Fruit fly (Drosophila melanogaster) whole organism, pupa: ENCODE results near the gene VGlut.

Experiments used
- CG13204 ChIP-seq: fragments of 200-800 bp; sonication (Bioruptor generic); optimal IDR thresholded peaks from 2 replicates; lab custom pipeline; 2018; ENCODE audit warnings: missing biosample characterization, mild to moderate bottlenecking, missing genetic modification characterization, moderate library complexity
- CG15710 ChIP-seq: fragments of 200-800 bp; sonication (Bioruptor generic); optimal IDR thresholded peaks from 2 replicates; lab custom pipeline; 2018; ENCODE audit warnings: missing biosample characterization, mild to moderate bottlenecking, missing genetic modification characterization, moderate library complexity
- CG17806 ChIP-seq: fragments of 200-800 bp; sonication (Bioruptor generic); optimal IDR thresholded peaks from 2 replicates; lab custom pipeline; 2018; ENCODE audit warnings: missing biosample characterization, mild to moderate bottlenecking, missing genetic modification characterization, moderate library complexity
- CG4496 ChIP-seq: fragments of 200-800 bp; sonication (Bioruptor generic); IDR thresholded peaks from 3 replicates; pipeline ENCODE4 v1.3.6; 2022; ENCODE audit warnings: missing biosample characterization, missing genetic modification characterization
- Snoo ChIP-seq: fragments of 200-800 bp; sonication (Bioruptor generic); optimal IDR thresholded peaks from 3 replicates; lab custom pipeline; 2017; ENCODE audit warnings: missing biosample characterization, mild to moderate bottlenecking, missing genetic modification characterization, inconsistent platforms
- rn ChIP-seq: fragments of 200-800 bp; sonication (Bioruptor generic); IDR thresholded peaks from 2 replicates; pipeline ENCODE4 v1.3.6; 2022; ENCODE audit warnings: missing biosample characterization, missing genetic modification characterization

DNA sequence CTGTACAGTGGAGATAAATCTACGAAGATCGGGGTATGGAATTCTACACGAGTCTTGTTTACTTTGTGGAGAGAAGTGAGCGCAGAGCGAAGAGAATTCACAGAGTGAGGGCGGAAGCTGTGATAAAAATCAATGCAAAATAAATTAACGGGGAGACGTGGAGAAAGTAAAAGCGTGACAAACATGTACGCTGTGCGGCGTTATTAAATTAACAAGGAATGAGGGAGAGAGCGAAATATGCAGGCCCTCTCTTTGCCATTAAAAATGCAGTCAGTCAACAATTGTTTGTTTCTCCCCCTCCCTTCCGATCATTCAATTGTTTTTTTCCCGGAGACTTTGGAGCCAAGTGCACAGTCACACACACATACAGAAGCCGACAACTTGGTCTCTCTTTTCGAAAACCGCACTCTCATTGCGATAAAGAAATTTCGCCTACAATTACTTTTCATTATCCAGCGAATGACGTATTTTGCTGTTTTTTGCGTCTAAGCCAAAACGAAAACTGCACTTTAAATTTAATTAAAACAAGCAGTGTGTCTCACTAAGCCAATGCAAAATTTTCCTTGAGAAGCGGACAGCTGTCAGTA lies 37.2 kb upstream of the VGlut start:
- TF ChIP-seq CG15710 (tag; lab: Kevin White, UChicago) (no peak), CG17806 (tag; lab: Kevin White, UChicago) (no peak), Snoo (tag; lab: Kevin White, UChicago) (peak; percentile 18), rn (GFP tag; lab: Robert Waterston, UW) (no peak), CG13204 (GFP tag; lab: Kevin White, UChicago) (peak; percentile 73), CG4496 (GFP tag; lab: Robert Waterston, UW) (peak; percentile 78; the same call in 2 of the 3 replicates)
